Worm (Caenorhabditis elegans): ENCODE results near the gene dyrb-1.

ce11 chrII:9120813-9121554 lies 14.0 kb upstream of the dyrb-1 start:
- TF ChIP-seq tbx-37 (GFP tag; conservative IDR thresholded peaks at IDR 0.05) (no peak), ama-1 (optimal IDR thresholded peaks at IDR 0.05) (no peak), hmg-4 (GFP tag; optimal IDR thresholded peaks at IDR 0.05) (no peak), ets-7 (tag; optimal IDR thresholded peaks at IDR 0.05) (no peak), tbx-11 (GFP tag; IDR thresholded peaks at IDR 0.05) (no peak), ceh-36 (tag; optimal IDR thresholded peaks at IDR 0.05) (no peak), pes-1 (GFP tag; IDR thresholded peaks at IDR 0.05) (no peak), sea-1 (GFP tag; conservative IDR thresholded peaks at IDR 0.05) (no peak), ceh-13 (GFP tag; optimal IDR thresholded peaks at IDR 0.05) (no peak), aly-1 (tag; optimal IDR thresholded peaks at IDR 0.05) (no peak)
